Fruit fly (Drosophila melanogaster): ENCODE results near the gene CG9300.

- TF ChIP-seq CG32006 (GFP tag; optimal IDR thresholded peaks at IDR 0.05) (peak; percentile 86), pdm3 (GFP tag; optimal IDR thresholded peaks at IDR 0.05) (peak; percentile 86), fd85E (GFP tag; optimal IDR thresholded peaks at IDR 0.05) (peak; percentile 55), CG8319 (GFP tag; optimal IDR thresholded peaks at IDR 0.05) (peak; percentile 67), ss (GFP tag; optimal IDR thresholded peaks at IDR 0.05) (no peak), svp (GFP tag) (peak; percentile 93), CG7368 (GFP tag; optimal IDR thresholded peaks at IDR 0.05) (peak; percentile 73), esn (GFP tag; optimal IDR thresholded peaks at IDR 0.05) (peak; percentile 90), CG16779 (tag; optimal IDR thresholded peaks at IDR 0.05) (peak; percentile 71), CG34406 (GFP tag; optimal IDR thresholded peaks at IDR 0.05) (peak; percentile 87), CG11762 (GFP tag; optimal IDR thresholded peaks at IDR 0.05; ENCODE audit: insufficient read depth) (peak; percentile 84), dsx (GFP tag; optimal IDR thresholded peaks at IDR 0.05; ENCODE audit: poor library complexity, severe bottlenecking) (peak; percentile 46)
These were observed 9.5 kb downstream of the CG9300 start for dm6 chr3L:19561745-19562144.
